Fruit fly (Drosophila melanogaster): ENCODE results near the gene Rop.
A peak's percentile ranks its signal among the peaks of the same experiment; 100 is the strongest.

Rop gene

dm6 chr3L:4122185-4122767 lies 16.5 kb downstream of the Rop start, which contains the start of gene Chd64:
TSS of gene Chd64 (minus strand) at chr3L:4122388.
- TF ChIP-seq D1 (tag; optimal IDR thresholded peaks at IDR 0.05) (no peak), CG15710 (tag; optimal IDR thresholded peaks at IDR 0.05) (peak; percentile 3), CG10348 (GFP tag; IDR thresholded peaks at IDR 0.05) (no peak), CG32121 (GFP tag; IDR thresholded peaks at IDR 0.05) (peak; percentile 27; the same call in 1 of the 2 replicates), Ets98B (GFP tag; IDR thresholded peaks at IDR 0.05) (peak; percentile 45; the same call in 1 of the 2 replicates), CG34367 (tag; optimal IDR thresholded peaks at IDR 0.05) (no peak), CG4496 (GFP tag; IDR thresholded peaks at IDR 0.05) (peak; percentile 53; the same call in 1 of the 3 replicates), CG9948 (tag; optimal IDR thresholded peaks at IDR 0.05) (no peak), CG12605 (GFP tag; IDR thresholded peaks at IDR 0.05) (peak; percentile 37; the same call in 1 of the 2 replicates), Snoo (tag; optimal IDR thresholded peaks at IDR 0.05) (peak; percentile 60), CG8159 (tag; optimal IDR thresholded peaks at IDR 0.05) (no peak), CG17806 (tag; optimal IDR thresholded peaks at IDR 0.05) (no peak), gl (tag; optimal IDR thresholded peaks at IDR 0.05) (no peak), EcR (GFP tag; optimal IDR thresholded peaks at IDR 0.05) (peak; percentile 45), CG13204 (GFP tag; optimal IDR thresholded peaks at IDR 0.05) (no peak), rn (GFP tag; IDR thresholded peaks at IDR 0.05) (no peak), fd96Ca (GFP tag; IDR thresholded peaks at IDR 0.05) (peak; percentile 64; the same call in 1 of the 3 replicates)

dm6 chr3L:4121589-4121988 lies 17.2 kb downstream of the Rop start:
- TF ChIP-seq CG9948 (tag; optimal IDR thresholded peaks at IDR 0.05) (no peak), D1 (tag; optimal IDR thresholded peaks at IDR 0.05) (no peak), CG15710 (tag; optimal IDR thresholded peaks at IDR 0.05) (no peak), CG17806 (tag; optimal IDR thresholded peaks at IDR 0.05) (no peak), CG8159 (tag; optimal IDR thresholded peaks at IDR 0.05) (no peak)

- TF ChIP-seq CG4496 (GFP tag; IDR thresholded peaks at IDR 0.05): 0 out of 3 replicates have a peak, but pooled peaks have one; percentile 18
- no peak for TF ChIP-seq rn (GFP tag; IDR thresholded peaks at IDR 0.05)
Measured at dm6 chr3L:4120358-4121349, 18.1 kb downstream of the Rop start.

dm6 chr3L:4119636-4120357 lies 19.0 kb downstream of the Rop start:
- TF ChIP-seq CG4496 (GFP tag; IDR thresholded peaks at IDR 0.05) (no peak), Snoo (tag; optimal IDR thresholded peaks at IDR 0.05) (no peak), CG8301 (tag; optimal IDR thresholded peaks at IDR 0.05) (no peak), Pif1B (GFP tag; optimal IDR thresholded peaks at IDR 0.05) (no peak), CG8159 (tag; optimal IDR thresholded peaks at IDR 0.05) (no peak), EcR (GFP tag; optimal IDR thresholded peaks at IDR 0.05) (no peak), CG12605 (GFP tag; IDR thresholded peaks at IDR 0.05) (no peak), CG17806 (tag; optimal IDR thresholded peaks at IDR 0.05) (no peak), fd96Ca (GFP tag; IDR thresholded peaks at IDR 0.05) (no peak), Ets98B (GFP tag; IDR thresholded peaks at IDR 0.05) (no peak), CG13204 (GFP tag; optimal IDR thresholded peaks at IDR 0.05) (no peak), CG34367 (tag; optimal IDR thresholded peaks at IDR 0.05) (no peak), D1 (tag; optimal IDR thresholded peaks at IDR 0.05) (no peak)

- TF ChIP-seq gl (tag; optimal IDR thresholded peaks at IDR 0.05) (no peak), CG9948 (tag; optimal IDR thresholded peaks at IDR 0.05) (no peak), CG32121 (GFP tag; IDR thresholded peaks at IDR 0.05) (no peak), rn (GFP tag; IDR thresholded peaks at IDR 0.05) (no peak), Pif1B (GFP tag; optimal IDR thresholded peaks at IDR 0.05) (no peak), CG10348 (GFP tag; IDR thresholded peaks at IDR 0.05) (no peak), CG14655 (GFP tag; optimal IDR thresholded peaks at IDR 0.05) (no peak), CG13204 (GFP tag; optimal IDR thresholded peaks at IDR 0.05) (no peak), CG12605 (GFP tag; IDR thresholded peaks at IDR 0.05) (no peak), Snoo (tag; optimal IDR thresholded peaks at IDR 0.05) (no peak)
Measured at dm6 chr3L:4118339-4118738, 20.5 kb downstream of the Rop start.

dm6 chr3L:4117493-4117892 lies 21.3 kb downstream of the Rop start:
- no peak for TF ChIP-seq Ets98B (GFP tag; IDR thresholded peaks at IDR 0.05)
- TF ChIP-seq fd96Ca (GFP tag; IDR thresholded peaks at IDR 0.05): no peak
- no peak for TF ChIP-seq CG10348 (GFP tag; IDR thresholded peaks at IDR 0.05)
- TF ChIP-seq Pif1A (GFP tag; optimal IDR thresholded peaks at IDR 0.05): no peak
- TF ChIP-seq CG8159 (tag; optimal IDR thresholded peaks at IDR 0.05): no peak
- no peak for TF ChIP-seq gl (tag; optimal IDR thresholded peaks at IDR 0.05)
- no peak for TF ChIP-seq CG17806 (tag; optimal IDR thresholded peaks at IDR 0.05)

Data from whole organism, pupa.